Worm (Caenorhabditis elegans): ENCODE results near the gene ceh-75.

ce11 chrV:9907205-9907604 lies 13.9 kb upstream of the ceh-75 start:
- no peak for TF ChIP-seq F39B2.1 (GFP tag; IDR thresholded peaks at IDR 0.05)
- TF ChIP-seq egrh-3 (GFP tag; IDR thresholded peaks at IDR 0.05): no peak
- no peak for TF ChIP-seq dpl-1 (GFP tag; optimal IDR thresholded peaks at IDR 0.05)
- TF ChIP-seq ama-1 (optimal IDR thresholded peaks at IDR 0.05): no peak
- no peak for TF ChIP-seq ama-1 (GFP tag; optimal IDR thresholded peaks at IDR 0.05)
- TF ChIP-seq F23B12.7 (tag; optimal IDR thresholded peaks at IDR 0.05; ENCODE audit: insufficient read depth): no peak
